Fruit fly (Drosophila melanogaster) whole organism, pupa: ENCODE data around the gene Atf3.

Experiments used
- CG17806 ChIP-seq: fragments of 200-800 bp; sonication (Bioruptor generic); optimal IDR thresholded peaks from 2 replicates; lab custom pipeline; 2018; ENCODE audit warnings: missing biosample characterization, mild to moderate bottlenecking, missing genetic modification characterization, moderate library complexity
- D1 ChIP-seq: fragments of 200-800 bp; sonication (Bioruptor generic); optimal IDR thresholded peaks from 2 replicates; lab custom pipeline; 2018; ENCODE audit warnings: missing biosample characterization, mild to moderate bottlenecking, missing genetic modification characterization, moderate library complexity
- Snoo ChIP-seq: fragments of 200-800 bp; sonication (Bioruptor generic); optimal IDR thresholded peaks from 3 replicates; lab custom pipeline; 2017; ENCODE audit warnings: missing biosample characterization, mild to moderate bottlenecking, missing genetic modification characterization, inconsistent platforms

dm6 chrX:1264547-1264946 lies 10.5 kb downstream of the Atf3 start:
- TF ChIP-seq Snoo (tag; lab: Kevin White, UChicago) = no peak
- TF ChIP-seq D1 = no peak
- TF ChIP-seq CG17806 (tag; lab: Kevin White, UChicago) = no peak
